Worm (Caenorhabditis elegans): ENCODE data around the gene sre-42.

ce11 chrII:12417996-12418395, 31.3 kb upstream of the sre-42 start:
- TF ChIP-seq ztf-11 (tag; optimal IDR thresholded peaks at IDR 0.05) (no peak), nhr-76 (tag; optimal IDR thresholded peaks at IDR 0.05) (no peak), pha-4 (tag; optimal IDR thresholded peaks at IDR 0.05) (no peak), mab-5 (tag; optimal IDR thresholded peaks at IDR 0.05) (no peak)

Measured in whole organism, mixed stage, embryonic.